Fruit fly (Drosophila melanogaster): ENCODE results near the gene exex.
A peak's percentile ranks its signal among the peaks of the same experiment; 100 is the strongest.

The exex gene

DNA sequence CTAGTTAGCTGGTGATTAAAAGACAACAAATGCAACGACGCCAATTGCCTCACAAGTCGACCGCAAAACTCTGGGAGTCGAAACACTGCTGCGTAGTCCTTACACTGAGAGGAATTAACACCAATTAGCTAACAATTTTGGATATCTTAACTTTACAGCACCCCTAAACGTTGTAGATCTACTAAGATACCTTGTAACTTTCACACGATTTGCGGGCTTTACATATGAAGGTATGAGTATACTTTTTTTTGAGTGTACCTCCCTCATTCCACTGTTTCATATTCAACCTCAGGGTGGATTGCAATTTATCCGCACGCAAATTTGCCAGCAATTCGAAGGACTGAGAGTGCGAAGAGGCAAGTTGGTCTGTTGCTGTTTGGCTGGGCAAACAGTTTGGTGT, 15.6 kb downstream of the exex start:
- TF ChIP-seq CG11902 (GFP tag; optimal IDR thresholded peaks at IDR 0.05): no peak
- peak; percentile 51 for TF ChIP-seq Eip78C (GFP tag)
- TF ChIP-seq CG31627 (GFP tag; optimal IDR thresholded peaks at IDR 0.05): peak; percentile 17
- peak; percentile 23 for TF ChIP-seq esn (GFP tag; optimal IDR thresholded peaks at IDR 0.05)

DNA sequence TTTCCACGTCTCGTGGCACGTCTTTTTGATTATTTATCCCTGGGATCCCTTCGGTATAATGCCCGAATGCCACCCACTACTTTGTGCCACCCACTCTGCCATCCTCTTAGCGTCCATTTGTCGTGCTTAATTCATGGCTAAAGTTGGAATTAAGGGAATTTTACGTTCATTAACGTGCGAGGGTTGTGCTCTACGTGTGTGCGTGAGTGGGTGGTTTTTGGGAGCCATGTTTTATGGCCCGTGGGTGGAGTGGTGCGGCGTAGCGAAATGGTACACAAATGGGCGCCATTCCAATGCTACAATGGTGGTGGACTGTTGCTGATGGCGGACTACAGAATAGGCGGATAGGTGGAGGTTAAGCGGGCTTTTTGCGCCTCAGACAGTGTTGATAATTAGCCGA, 19.2 kb downstream of the exex start:
- TF ChIP-seq lz (GFP tag; optimal IDR thresholded peaks at IDR 0.05) (no peak), Hr38 (GFP tag; optimal IDR thresholded peaks at IDR 0.05) (no peak), CG10631 (GFP tag; optimal IDR thresholded peaks at IDR 0.05) (no peak), pdm3 (GFP tag; optimal IDR thresholded peaks at IDR 0.05) (no peak), Eip93F (GFP tag; optimal IDR thresholded peaks at IDR 0.05) (no peak), spab (GFP tag; optimal IDR thresholded peaks at IDR 0.05) (no peak), Met (GFP tag; optimal IDR thresholded peaks at IDR 0.05) (no peak), Hr4 (GFP tag; optimal IDR thresholded peaks at IDR 0.05) (no peak), Eip78C (GFP tag) (no peak), CG3032 (tag; optimal IDR thresholded peaks at IDR 0.05) (no peak), Hr39 (GFP tag; optimal IDR thresholded peaks at IDR 0.05) (no peak), acj6 (GFP tag; optimal IDR thresholded peaks at IDR 0.05) (no peak), CG6854 (GFP tag; optimal IDR thresholded peaks at IDR 0.05) (no peak), cyc (GFP tag; optimal IDR thresholded peaks at IDR 0.05) (no peak), dac (GFP tag; optimal IDR thresholded peaks at IDR 0.05) (no peak), CG11902 (GFP tag; optimal IDR thresholded peaks at IDR 0.05) (no peak), vri (GFP tag; optimal IDR thresholded peaks at IDR 0.05) (no peak), fkh (GFP tag; optimal IDR thresholded peaks at IDR 0.05) (no peak), fd85E (GFP tag; optimal IDR thresholded peaks at IDR 0.05) (no peak), CG11762 (GFP tag; optimal IDR thresholded peaks at IDR 0.05; ENCODE audit: insufficient read depth) (no peak)

DNA sequence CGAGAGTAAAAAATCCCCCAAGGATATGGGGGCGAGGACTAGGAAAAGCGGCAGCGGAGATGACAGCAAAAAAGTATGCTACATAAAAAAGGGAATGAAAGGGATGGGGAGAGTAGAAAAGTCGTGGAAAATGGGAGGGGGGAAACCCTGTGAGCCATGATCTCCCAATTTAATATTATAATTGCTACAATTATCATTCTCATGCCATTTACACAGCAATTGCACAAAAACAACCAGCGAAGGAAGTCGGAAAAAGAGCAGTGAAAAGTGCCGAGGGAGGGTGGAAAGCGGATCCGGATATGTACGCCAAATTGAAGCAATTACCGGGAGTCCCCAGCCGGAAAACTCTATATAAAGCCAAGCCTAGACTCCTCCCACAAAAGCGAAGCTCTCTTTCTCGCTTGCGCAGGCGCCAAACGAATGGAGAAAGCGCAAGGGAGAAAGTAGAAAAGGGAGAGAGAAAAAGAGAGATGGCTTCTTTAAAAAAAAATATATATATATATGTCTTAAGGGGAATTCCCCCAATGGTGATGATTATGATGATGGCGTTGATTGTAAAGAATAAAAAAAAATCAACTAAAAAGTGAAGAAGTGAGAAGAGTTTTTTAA, 20.5 kb downstream of the exex start:
- TF ChIP-seq Met (GFP tag; optimal IDR thresholded peaks at IDR 0.05): no peak
- no peak for TF ChIP-seq svp (GFP tag)
- no peak for TF ChIP-seq Eip93F (GFP tag; optimal IDR thresholded peaks at IDR 0.05)
- no peak for TF ChIP-seq esn (GFP tag; optimal IDR thresholded peaks at IDR 0.05)
- no peak for TF ChIP-seq CG11762 (GFP tag; optimal IDR thresholded peaks at IDR 0.05; ENCODE audit: insufficient read depth)
- TF ChIP-seq Ets96B (tag; optimal IDR thresholded peaks at IDR 0.05): no peak
- no peak for TF ChIP-seq CG3919 (GFP tag; optimal IDR thresholded peaks at IDR 0.05)
- no peak for TF ChIP-seq OdsH (GFP tag; optimal IDR thresholded peaks at IDR 0.05)
- TF ChIP-seq achi (GFP tag; optimal IDR thresholded peaks at IDR 0.05): no peak
- no peak for TF ChIP-seq CG32006 (GFP tag; optimal IDR thresholded peaks at IDR 0.05)
- TF ChIP-seq salr (GFP tag; optimal IDR thresholded peaks at IDR 0.05): no peak
- TF ChIP-seq CG4318 (GFP tag; optimal IDR thresholded peaks at IDR 0.05): no peak

DNA sequence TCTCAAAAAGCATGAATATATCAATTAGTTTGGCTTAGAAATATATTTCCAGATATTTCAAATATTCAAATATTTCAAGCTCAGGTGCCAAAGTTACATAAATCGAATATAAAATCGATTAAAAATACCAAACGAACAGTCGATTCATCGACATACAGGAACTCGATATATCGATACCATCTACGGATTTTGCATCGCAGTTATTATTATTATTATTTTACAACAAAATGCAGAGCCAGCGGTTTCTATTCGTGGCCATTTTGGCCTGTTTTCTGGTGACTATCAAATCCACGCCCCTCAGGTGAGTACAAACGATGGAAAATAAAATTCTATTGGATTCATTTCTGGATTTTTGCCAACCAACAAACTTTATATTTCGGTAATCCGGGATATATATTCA, 22.5 kb downstream of the exex start, which contains the start of gene RNaseX25:
Gene RNaseX25, plus strand, starts transcription at position 147 of the 400 bp plus-strand sequence.
- peak; percentile 38 for TF ChIP-seq CG1621 (tag; optimal IDR thresholded peaks at IDR 0.05)
- TF ChIP-seq salr (GFP tag; optimal IDR thresholded peaks at IDR 0.05): no peak

DNA sequence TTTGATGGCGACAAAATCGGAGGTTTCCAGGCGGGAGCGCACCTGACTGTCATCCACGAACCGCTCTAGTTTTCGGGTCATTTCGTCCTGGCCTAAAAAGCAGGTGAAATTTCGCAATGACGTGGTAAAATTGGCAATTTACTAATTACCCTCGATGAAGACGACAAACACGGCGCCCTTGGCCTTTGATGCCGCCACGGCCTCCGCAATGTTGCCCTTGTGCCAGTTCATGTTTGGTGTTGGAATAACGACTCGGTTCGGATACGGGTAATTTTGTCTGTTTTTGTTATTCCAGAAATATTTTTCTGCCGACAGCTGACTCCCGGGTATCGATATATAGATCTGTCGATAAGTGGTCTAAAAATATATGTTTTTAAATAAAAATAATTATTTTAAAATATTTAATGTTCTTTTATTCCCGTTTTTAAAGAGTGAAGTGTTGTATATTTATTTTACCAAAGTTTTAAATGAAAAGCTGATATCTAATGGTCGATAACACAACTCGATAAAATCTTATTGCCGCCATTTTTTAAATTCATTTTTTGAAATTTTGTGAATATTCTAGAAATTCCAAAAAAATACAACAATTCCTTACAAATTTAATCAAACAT, 26.8 kb downstream of the exex start, which contains the start of gene CG8042:
Gene CG8042, minus strand, starts transcription at position 321 of the 611 bp plus-strand sequence.
- TF ChIP-seq Eip78C (GFP tag) (peak; percentile 27), CG6276 (GFP tag; optimal IDR thresholded peaks at IDR 0.05) (no peak)
